Worm (Caenorhabditis elegans) whole organism, L3 larva: ENCODE results near the gene F17E9.2.

Experiments used
- pha-4 ChIP-seq: fragments of 150-350 bp; optimal IDR thresholded peaks from 2 replicates; lab custom pipeline; 2014; ENCODE audit warnings: missing biosample characterization, missing genetic modification reagents, missing genetic modification characterization
- unc-62 ChIP-seq: fragments of 150-350 bp; sonication (generic microtip); optimal IDR thresholded peaks from 4 replicates; lab custom pipeline; 2014; ENCODE audit warnings: missing biosample characterization, missing genetic modification reagents, missing genetic modification characterization

DNA sequence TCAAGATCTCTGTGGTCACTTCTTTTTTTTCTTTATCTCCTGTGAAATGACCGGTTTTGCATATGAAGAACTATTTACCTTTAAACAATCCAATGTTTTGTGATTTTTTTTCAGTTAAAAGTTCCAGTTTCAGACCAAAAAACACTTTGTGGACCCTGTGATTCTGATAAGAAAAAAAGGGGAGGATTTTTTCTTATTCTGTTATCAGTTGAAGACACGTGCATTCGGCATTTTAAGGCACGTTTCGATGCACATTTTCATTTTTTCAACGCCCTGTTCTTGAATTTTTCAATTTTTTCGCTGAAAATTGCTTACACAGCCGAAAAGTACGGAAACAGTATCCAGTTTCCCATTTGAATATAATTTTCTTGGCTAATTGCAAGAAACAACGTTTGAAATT lies 10.6 kb downstream of the F17E9.2 start, which contains the start of gene aagr-1:
- TF ChIP-seq pha-4 (tag; lab: Kevin White, UChicago) (peak; percentile 1), unc-62 (no peak)
